Fruit fly (Drosophila melanogaster): ENCODE results near the gene CG43074.

Gene CG43074

dm6 chr3L:3515280-3516020, 31.0 kb upstream of the CG43074 start, which contains the start of gene Eip63E (continued):
- TF ChIP-seq sug (tag; optimal IDR thresholded peaks at IDR 0.05) (peak; percentile 24), CG12299 (tag; optimal IDR thresholded peaks at IDR 0.05) (no peak), CG18011 (GFP tag; optimal IDR thresholded peaks at IDR 0.05) (no peak), CG8765 (GFP tag; IDR thresholded peaks at IDR 0.05) (no peak), Opbp (GFP tag; IDR thresholded peaks at IDR 0.05; ENCODE audit: partially characterized antibody) (no peak; the same call in 2 of the 3 replicates), Gug (GFP tag; IDR thresholded peaks at IDR 0.05) (no peak), onecut (GFP tag; IDR thresholded peaks at IDR 0.05) (no peak), CG8388 (GFP tag; optimal IDR thresholded peaks at IDR 0.05) (no peak), HmgD (GFP tag; optimal IDR thresholded peaks at IDR 0.05) (no peak), CG30020 (tag; optimal IDR thresholded peaks at IDR 0.05) (no peak), CG32532 (GFP tag; IDR thresholded peaks at IDR 0.05) (peak; percentile 40), CG17802 (tag; optimal IDR thresholded peaks at IDR 0.05) (no peak), CG9609 (GFP tag; optimal IDR thresholded peaks at IDR 0.05) (no peak), Trl (optimal IDR thresholded peaks at IDR 0.05) (no peak), Trl (GFP tag; optimal IDR thresholded peaks at IDR 0.05) (no peak), CG9215 (GFP tag; IDR thresholded peaks at IDR 0.05) (no peak), caup (GFP tag; optimal IDR thresholded peaks at IDR 0.05; ENCODE audit: severe bottlenecking) (no peak), Gsc (GFP tag; IDR thresholded peaks at IDR 0.05) (no peak), CkIIα-i1 (GFP tag; IDR thresholded peaks at IDR 0.05) (no peak), lov (optimal IDR thresholded peaks at IDR 0.05) (no peak), lov (GFP tag; IDR thresholded peaks at IDR 0.05) (no peak), CG6689 (GFP tag; IDR thresholded peaks at IDR 0.05) (no peak), CG4730 (GFP tag; IDR thresholded peaks at IDR 0.05) (no peak), dimm (GFP tag; IDR thresholded peaks at IDR 0.05) (no peak), CG4404 (GFP tag; IDR thresholded peaks at IDR 0.05) (no peak), CG15073 (GFP tag; optimal IDR thresholded peaks at IDR 0.05) (no peak), Dfd (GFP tag; optimal IDR thresholded peaks at IDR 0.05) (no peak), CG13287 (GFP tag; IDR thresholded peaks at IDR 0.05; ENCODE audit: partially characterized antibody) (peak; percentile 52; the same call in 1 of the 2 replicates), CG4328 (GFP tag; optimal IDR thresholded peaks at IDR 0.05) (no peak), Chrac-16 (GFP tag; optimal IDR thresholded peaks at IDR 0.05) (no peak), tup (GFP tag; optimal IDR thresholded peaks at IDR 0.05) (no peak), fru (optimal IDR thresholded peaks at IDR 0.05) (no peak), Bgb (GFP tag; IDR thresholded peaks at IDR 0.05; ENCODE audit: partially characterized antibody) (peak; percentile 49; the same call in 1 of the 2 replicates), CG11695 (GFP tag; IDR thresholded peaks at IDR 0.05) (no peak), C15 (GFP tag; IDR thresholded peaks at IDR 0.05) (no peak), Awh (GFP tag; IDR thresholded peaks at IDR 0.05) (no peak; the same call in 1 of the 2 replicates), CG15601 (tag; optimal IDR thresholded peaks at IDR 0.05) (peak; percentile 0), CG3838 (GFP tag; optimal IDR thresholded peaks at IDR 0.05) (no peak), Camta (GFP tag; optimal IDR thresholded peaks at IDR 0.05) (no peak), CG6683 (GFP tag; optimal IDR thresholded peaks at IDR 0.05) (no peak), CG2889 (GFP tag; IDR thresholded peaks at IDR 0.05) (no peak), Blimp-1 (GFP tag; optimal IDR thresholded peaks at IDR 0.05) (no peak), shn (GFP tag; optimal IDR thresholded peaks at IDR 0.05) (no peak), lmd (GFP tag; IDR thresholded peaks at IDR 0.05) (no peak), CG1529 (GFP tag; optimal IDR thresholded peaks at IDR 0.05) (no peak), CG14710 (tag; optimal IDR thresholded peaks at IDR 0.05) (peak; percentile 55), zfh2 (GFP tag; optimal IDR thresholded peaks at IDR 0.05) (no peak), Mad (GFP tag; optimal IDR thresholded peaks at IDR 0.05) (no peak), Spps (tag; optimal IDR thresholded peaks at IDR 0.05) (no peak), salm (tag; optimal IDR thresholded peaks at IDR 0.05) (no peak), CG8281 (tag; optimal IDR thresholded peaks at IDR 0.05) (no peak)
